Worm (Caenorhabditis elegans) whole organism, L3 larva: ENCODE data around the gene C27D8.4.

Experiments
- egl-27 ChIP-seq: sonication (generic microtip); optimal IDR thresholded peaks from 4 replicates; lab custom pipeline; 2017; ENCODE audit warnings: missing biosample characterization, missing genetic modification reagents, missing genetic modification characterization
- lin-15B ChIP-seq: fragments of 150-350 bp; optimal IDR thresholded peaks from 2 replicates; lab custom pipeline; 2014; ENCODE audit warnings: missing biosample characterization, missing genetic modification characterization
- mdl-1 ChIP-seq: fragments of 150-350 bp; optimal IDR thresholded peaks from 2 replicates; lab custom pipeline; 2014; ENCODE audit warnings: missing biosample characterization, missing genetic modification characterization
- nhr-237 ChIP-seq: fragments of 150-350 bp; optimal IDR thresholded peaks from 2 replicates; lab custom pipeline; 2014; ENCODE audit warnings: missing biosample characterization, missing genetic modification characterization
- nhr-25 ChIP-seq: sonication (generic microtip); optimal IDR thresholded peaks from 2 replicates; lab custom pipeline; 2017; ENCODE audit warnings: missing biosample characterization, missing genetic modification characterization
- nhr-28 ChIP-seq: fragments of 150-350 bp; optimal IDR thresholded peaks from 2 replicates; lab custom pipeline; 2014; ENCODE audit warnings: missing biosample characterization, missing genetic modification characterization
- nhr-76 ChIP-seq: fragments of 150-350 bp; sonication (generic microtip); optimal IDR thresholded peaks from 5 replicates; lab custom pipeline; 2014; ENCODE audit warnings: missing biosample characterization, missing genetic modification characterization
- sea-2 ChIP-seq: fragments of 150-350 bp; sonication (generic microtip); optimal IDR thresholded peaks from 4 replicates; lab custom pipeline; 2014; ENCODE audit warnings: missing biosample characterization, missing genetic modification reagents, missing genetic modification characterization
- unc-39 ChIP-seq: sonication (generic microtip); optimal IDR thresholded peaks from 4 replicates; lab custom pipeline; 2017; ENCODE audit warnings: missing biosample characterization, missing genetic modification characterization
- unc-62 ChIP-seq: fragments of 150-350 bp; sonication (generic microtip); optimal IDR thresholded peaks from 4 replicates; lab custom pipeline; 2014; ENCODE audit warnings: missing biosample characterization, missing genetic modification reagents, missing genetic modification characterization
- zag-1 ChIP-seq: fragments of 150-350 bp; optimal IDR thresholded peaks from 2 replicates; lab custom pipeline; 2014; ENCODE audit warnings: missing biosample characterization, missing genetic modification characterization

DNA sequence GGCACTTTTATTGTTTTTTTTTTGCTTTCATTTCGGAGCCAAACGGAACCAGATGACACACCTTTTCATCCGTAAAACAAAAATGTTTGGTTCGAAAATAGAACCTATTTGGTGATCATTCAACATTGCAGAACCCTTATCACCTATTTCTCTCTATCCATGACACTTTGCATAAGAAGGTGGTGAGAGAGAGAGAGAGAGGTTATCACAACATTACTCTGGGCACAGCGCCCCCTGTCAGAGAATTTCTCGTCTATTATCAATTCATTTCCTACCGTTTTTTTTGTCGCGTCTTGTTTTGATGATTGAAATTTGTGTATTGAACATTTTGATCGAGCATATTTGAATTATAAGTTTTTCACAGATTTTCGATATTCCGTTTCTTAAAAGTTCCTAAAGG lies 3.7 kb upstream of the C27D8.4 start:
- TF ChIP-seq egl-27, result no peak
- TF ChIP-seq unc-39 (tag; lab: Kevin White, UChicago), result no peak
- TF ChIP-seq zag-1 (tag; lab: Kevin White, UChicago), result no peak
- no peak for TF ChIP-seq mdl-1
- TF ChIP-seq nhr-28 (tag; lab: Kevin White, UChicago), result no peak
- TF ChIP-seq nhr-76 (tag; lab: Kevin White, UChicago), result no peak
- no peak for TF ChIP-seq nhr-25 (tag; lab: Kevin White, UChicago)
- no peak for TF ChIP-seq unc-62 (GFP tag; lab: Kevin White, UChicago)
- no peak for TF ChIP-seq sea-2 (GFP tag; lab: Kevin White, UChicago)
- TF ChIP-seq nhr-237 (tag; lab: Kevin White, UChicago), result no peak
- no peak for TF ChIP-seq lin-15B (tag; lab: Kevin White, UChicago)
